Fruit fly (Drosophila melanogaster) whole organism, adult: ENCODE measurements around the gene CG6066.
A peak's percentile ranks its signal among the peaks of the same experiment; 100 is the strongest.

Experiments
- CG11617 ChIP-seq: fragments of 200-800 bp; sonication (Bioruptor generic); optimal IDR thresholded peaks from 2 replicates; lab custom pipeline; 2017; ENCODE audit warnings: mild to moderate bottlenecking, missing biosample characterization, missing genetic modification reagents, missing genetic modification characterization
- CG12768 ChIP-seq: fragments of 200-800 bp; sonication (Bioruptor generic); optimal IDR thresholded peaks from 2 replicates; lab custom pipeline; 2017; ENCODE audit warnings: missing biosample characterization, missing genetic modification characterization, mild to moderate bottlenecking, moderate library complexity, missing genetic modification reagents
- CG33017 ChIP-seq: fragments of 200-800 bp; sonication (Bioruptor generic); optimal IDR thresholded peaks from 2 replicates; lab custom pipeline; 2018; ENCODE audit warnings: missing biosample characterization, mild to moderate bottlenecking, missing genetic modification characterization, moderate library complexity
- CG7045 ChIP-seq: fragments of 200-800 bp; sonication (Bioruptor generic); optimal IDR thresholded peaks from 2 replicates; lab custom pipeline; 2017; ENCODE audit warnings: missing biosample characterization, mild to moderate bottlenecking, missing genetic modification characterization
- Mnt ChIP-seq: fragments of 200-800 bp; sonication (Bioruptor generic); optimal IDR thresholded peaks from 2 replicates; lab custom pipeline; 2016; ENCODE audit warnings: missing biosample characterization, mild to moderate bottlenecking, missing genetic modification characterization
- ovo ChIP-seq: fragments of 200-800 bp; sonication (Bioruptor generic); optimal IDR thresholded peaks from 2 replicates; lab custom pipeline; 2016; ENCODE audit warnings: missing biosample characterization, missing genetic modification characterization
- pad ChIP-seq: fragments of 200-800 bp; sonication (Bioruptor generic); optimal IDR thresholded peaks from 3 replicates; lab custom pipeline; 2017; ENCODE audit warnings: missing biosample characterization, missing genetic modification characterization, mild to moderate bottlenecking, moderate library complexity, missing genetic modification reagents
- toe ChIP-seq: fragments of 200-800 bp; sonication (Bioruptor generic); optimal IDR thresholded peaks from 2 replicates; lab custom pipeline; 2016; ENCODE audit warnings: missing biosample characterization, missing genetic modification characterization

- TF ChIP-seq Mnt (no peak), CG33017 (tag; lab: Kevin White, UChicago) (peak; percentile 6), pad (no peak), CG7045 (GFP tag; lab: Kevin White, UChicago) (peak; percentile 29), toe (GFP tag; lab: Kevin White, UChicago) (no peak), CG12768 (GFP tag; lab: Kevin White, UChicago) (peak; percentile 39), CG11617 (GFP tag; lab: Kevin White, UChicago) (peak; percentile 12), ovo (GFP tag; lab: Kevin White, UChicago) (peak; percentile 44)
Measured at dm6 chr3R:27131408-27131807, 14.9 kb upstream of the CG6066 start.
